Worm (Caenorhabditis elegans): ENCODE data around the gene srg-29.

DNA sequence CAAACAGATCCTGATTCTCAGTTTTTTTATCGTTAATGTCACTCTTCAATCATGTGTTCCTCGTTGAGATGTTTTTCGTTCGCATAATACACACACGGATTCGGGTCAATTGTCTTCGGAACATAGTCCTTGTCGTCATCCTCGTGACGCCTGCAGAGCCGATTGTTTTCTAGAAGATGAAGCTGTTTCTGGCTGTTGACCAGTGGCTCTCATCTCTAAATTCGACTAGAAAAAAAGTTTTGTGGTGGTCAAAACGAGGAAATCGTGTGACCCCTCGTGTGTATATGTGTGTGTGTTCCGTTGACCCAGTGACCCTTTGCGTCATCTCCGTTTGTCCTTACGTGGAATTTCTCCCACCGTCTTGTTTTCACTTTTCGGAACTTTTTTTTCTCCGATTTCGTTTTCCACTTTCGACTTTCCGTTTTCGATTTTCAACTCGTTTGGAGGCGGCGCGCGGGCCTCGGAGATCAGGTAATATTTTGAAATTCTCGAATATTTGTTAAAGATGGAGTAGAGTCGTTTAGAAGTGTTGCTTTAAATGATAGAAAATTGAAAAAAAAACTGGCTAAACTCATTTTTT is 49.0 kb downstream of the srg-29 start, which contains the start of gene C35A11.2:
- TF ChIP-seq nfya-1 (tag; optimal IDR thresholded peaks at IDR 0.05) (no peak), pqm-1 (tag; optimal IDR thresholded peaks at IDR 0.05) (no peak), hlh-8 (tag; optimal IDR thresholded peaks at IDR 0.05) (no peak), elt-2 (tag; optimal IDR thresholded peaks at IDR 0.05) (no peak), dmd-4 (tag; optimal IDR thresholded peaks at IDR 0.05; ENCODE audit: borderline replicate concordance) (no peak), mec-3 (tag; optimal IDR thresholded peaks at IDR 0.05; ENCODE audit: borderline replicate concordance) (no peak), ceh-18 (tag; optimal IDR thresholded peaks at IDR 0.05) (no peak), C08G9.2 (tag; optimal IDR thresholded peaks at IDR 0.05) (no peak), ets-4 (tag; optimal IDR thresholded peaks at IDR 0.05) (no peak), ama-1 (optimal IDR thresholded peaks at IDR 0.05) (no peak), fkh-10 (GFP tag; optimal IDR thresholded peaks at IDR 0.05) (no peak), nhr-11 (tag; optimal IDR thresholded peaks at IDR 0.05) (no peak), sdc-2 (tag; optimal IDR thresholded peaks at IDR 0.05) (no peak)
